Fruit fly (Drosophila melanogaster) whole organism, embryonic: ENCODE measurements around the gene Tao.

Source experiments
- C15 ChIP-seq: fragments of 200-800 bp; sonication (Bioruptor generic); IDR thresholded peaks from 3 replicates; pipeline ENCODE4 v1.3.6; 2022; ENCODE audit warnings: missing biosample characterization, missing genetic modification characterization
- CG10543 ChIP-seq: fragments of 200-800 bp; sonication (Bioruptor generic); optimal IDR thresholded peaks from 3 replicates; lab custom pipeline; 2017; ENCODE audit warnings: missing biosample characterization, mild to moderate bottlenecking, missing genetic modification characterization, moderate library complexity
- CG11085 ChIP-seq: fragments of 200-800 bp; sonication (Bioruptor generic); IDR thresholded peaks from 2 replicates; pipeline ENCODE4 v1.3.6; 2022; ENCODE audit warnings: missing biosample characterization, missing genetic modification characterization
- CG13424 ChIP-seq: fragments of 200-800 bp; sonication (Bioruptor generic); optimal IDR thresholded peaks from 2 replicates; lab custom pipeline; 2019; ENCODE audit warnings: missing biosample characterization, mild to moderate bottlenecking, missing genetic modification characterization, moderate library complexity
- CG14965 ChIP-seq: fragments of 200-800 bp; sonication (Bioruptor generic); optimal IDR thresholded peaks from 2 replicates; lab custom pipeline; 2016; ENCODE audit warnings: missing biosample characterization, missing genetic modification characterization, borderline replicate concordance
- CG17328 ChIP-seq: fragments of 200-800 bp; sonication (Bioruptor generic); IDR thresholded peaks from 2 replicates; pipeline ENCODE4 v1.3.6; 2022; ENCODE audit warnings: missing biosample characterization, missing genetic modification characterization
- CG17912 ChIP-seq: fragments of 200-800 bp; sonication (Bioruptor generic); optimal IDR thresholded peaks from 2 replicates; lab custom pipeline; 2018; ENCODE audit warnings: missing biosample characterization, mild to moderate bottlenecking, missing genetic modification characterization
- CG18599 ChIP-seq: fragments of 200-800 bp; sonication (Bioruptor generic); optimal IDR thresholded peaks from 3 replicates; lab custom pipeline; 2017; ENCODE audit warnings: missing biosample characterization, missing genetic modification characterization, mild to moderate bottlenecking, moderate library complexity, missing genetic modification reagents
- CG2712 ChIP-seq: fragments of 200-800 bp; optimal IDR thresholded peaks from 3 replicates; lab custom pipeline; 2019; ENCODE audit warnings: missing biosample characterization, mild to moderate bottlenecking, missing genetic modification characterization, moderate library complexity
- CG2889 ChIP-seq: fragments of 200-800 bp; sonication (Bioruptor generic); IDR thresholded peaks from 3 replicates; pipeline ENCODE4 v1.3.6; 2022; ENCODE audit warnings: missing biosample characterization, missing genetic modification characterization
- CG3726 ChIP-seq: fragments of 200-800 bp; sonication (Bioruptor generic); IDR thresholded peaks from 3 replicates; pipeline ENCODE4, ENCODE4 v1.3.6; 2022; ENCODE audit warnings: missing biosample characterization, missing genetic modification characterization
- CG3995 ChIP-seq: fragments of 200-800 bp; sonication (Bioruptor generic); optimal IDR thresholded peaks from 3 replicates; lab custom pipeline; 2016; ENCODE audit warnings: missing biosample characterization, missing genetic modification characterization
- CG6175 ChIP-seq: fragments of 200-800 bp; sonication (Bioruptor generic); IDR thresholded peaks from 3 replicates; pipeline ENCODE4 v1.3.6; 2022; ENCODE audit warnings: missing biosample characterization, missing genetic modification characterization
- CG7745 ChIP-seq: fragments of 200-800 bp; sonication (Bioruptor generic); optimal IDR thresholded peaks from 2 replicates; lab custom pipeline; 2018; ENCODE audit warnings: missing biosample characterization, mild to moderate bottlenecking, missing genetic modification characterization, moderate library complexity
- CG9437 ChIP-seq: fragments of 200-800 bp; sonication (Bioruptor generic); optimal IDR thresholded peaks from 2 replicates; lab custom pipeline; 2018; ENCODE audit warnings: missing biosample characterization, mild to moderate bottlenecking, missing genetic modification characterization
- CG9876 ChIP-seq: fragments of 200-800 bp; sonication (Bioruptor generic); optimal IDR thresholded peaks from 2 replicates; lab custom pipeline; 2016; ENCODE audit warnings: missing biosample characterization, missing genetic modification characterization
- Camta ChIP-seq: fragments of 200-800 bp; sonication (Bioruptor generic); optimal IDR thresholded peaks from 2 replicates; lab custom pipeline; 2016; ENCODE audit warnings: missing biosample characterization, missing genetic modification characterization
- Dip3 ChIP-seq: fragments of 200-800 bp; sonication (Bioruptor generic); optimal IDR thresholded peaks from 3 replicates; lab custom pipeline; 2016; ENCODE audit warnings: missing biosample characterization, missing genetic modification characterization
- Dp ChIP-seq: fragments of 200-800 bp; sonication (Bioruptor generic); optimal IDR thresholded peaks from 2 replicates; lab custom pipeline; 2018; ENCODE audit warnings: missing biosample characterization, mild to moderate bottlenecking, missing genetic modification characterization, moderate library complexity
- E2f1 ChIP-seq: fragments of 200-800 bp; sonication (Bioruptor generic); IDR thresholded peaks from 2 replicates; pipeline ENCODE4 v1.3.6; 2022; ENCODE audit warnings: missing biosample characterization, missing genetic modification characterization
- Elba2 ChIP-seq: fragments of 200-800 bp; sonication (Bioruptor generic); optimal IDR thresholded peaks from 3 replicates; lab custom pipeline; 2016; ENCODE audit warnings: missing biosample characterization, missing genetic modification characterization
- Fer2 ChIP-seq: fragments of 200-800 bp; sonication (Bioruptor generic); optimal IDR thresholded peaks from 2 replicates; lab custom pipeline; 2018; ENCODE audit warnings: missing biosample characterization, mild to moderate bottlenecking, missing genetic modification characterization, moderate library complexity
- Gsc ChIP-seq: fragments of 200-800 bp; sonication (Bioruptor generic); IDR thresholded peaks from 2 replicates; pipeline ENCODE4 v1.3.6; 2022; ENCODE audit warnings: missing biosample characterization, missing genetic modification characterization
- Hmr ChIP-seq: fragments of 200-800 bp; sonication (Bioruptor generic); optimal IDR thresholded peaks from 3 replicates; lab custom pipeline; 2017; ENCODE audit warnings: mild to moderate bottlenecking, missing biosample characterization, missing genetic modification reagents, missing genetic modification characterization
- Hr39 ChIP-seq: fragments of >200 bp; optimal IDR thresholded peaks from 2 replicates; lab custom pipeline; 2017
- Lhr ChIP-seq: fragments of 200-800 bp; sonication (Bioruptor generic); optimal IDR thresholded peaks from 3 replicates; lab custom pipeline; 2017; ENCODE audit warnings: mild to moderate bottlenecking, missing biosample characterization, missing genetic modification reagents, missing genetic modification characterization
- Mad ChIP-seq: fragments of 200-800 bp; sonication (Bioruptor generic); optimal IDR thresholded peaks from 2 replicates; lab custom pipeline; 2016; ENCODE audit warnings: missing biosample characterization, missing genetic modification characterization
- Meics ChIP-seq: fragments of 200-800 bp; sonication (Bioruptor generic); optimal IDR thresholded peaks from 2 replicates; lab custom pipeline; 2017; ENCODE audit warnings: missing biosample characterization, mild to moderate bottlenecking, missing genetic modification characterization
- Mrtf ChIP-seq: fragments of 200-800 bp; sonication (Bioruptor generic); IDR thresholded peaks from 3 replicates; pipeline ENCODE4 v1.3.6; 2022; ENCODE audit warnings: missing biosample characterization, missing genetic modification characterization
- Nf-YA ChIP-seq: fragments of 200-800 bp; sonication (Bioruptor generic); IDR thresholded peaks from 2 replicates; pipeline ENCODE4 v1.3.6; 2022; ENCODE audit warnings: missing biosample characterization, missing genetic modification characterization
- Spps ChIP-seq: fragments of 200-800 bp; sonication (Bioruptor generic); optimal IDR thresholded peaks from 2 replicates; lab custom pipeline; 2018; ENCODE audit warnings: missing biosample characterization, mild to moderate bottlenecking, missing genetic modification characterization
- abd-A ChIP-seq: fragments of 200-800 bp; sonication (Bioruptor generic); optimal IDR thresholded peaks from 3 replicates; lab custom pipeline; 2019; ENCODE audit warnings: missing biosample characterization, mild to moderate bottlenecking, missing genetic modification characterization, moderate library complexity
- az2 ChIP-seq: fragments of 200-800 bp; sonication (Bioruptor generic); optimal IDR thresholded peaks from 3 replicates; lab custom pipeline; 2016; ENCODE audit warnings: missing biosample characterization, missing genetic modification characterization
- bbx ChIP-seq: fragments of 200-800 bp; sonication (Bioruptor generic); IDR thresholded peaks from 2 replicates; pipeline ENCODE4 v1.3.6; 2022; ENCODE audit warnings: missing biosample characterization, missing genetic modification characterization; ENCODE audit not compliant: partially characterized antibody
- br ChIP-seq: fragments of >200 bp; optimal IDR thresholded peaks from 2 replicates; lab custom pipeline; 2017
- croc ChIP-seq: fragments of 200-800 bp; sonication (Bioruptor generic); conservative IDR thresholded peaks from 3 replicates; pipeline ENCODE4 v1.3.6; 2022; ENCODE audit warnings: missing biosample characterization, missing genetic modification characterization
- eve ChIP-seq, 2 experiments: fragments of >200 bp; optimal IDR thresholded peaks; 2 replicates each; lab custom pipeline; 2017; ENCODE audit warnings: missing biosample characterization in 2 of 2, missing genetic modification characterization in 2 of 2
- fd64A ChIP-seq: fragments of 200-800 bp; sonication (Bioruptor generic); optimal IDR thresholded peaks from 3 replicates; lab custom pipeline; 2018; ENCODE audit warnings: missing biosample characterization, mild to moderate bottlenecking, missing genetic modification characterization
- fru ChIP-seq: fragments of >200 bp; optimal IDR thresholded peaks from 2 replicates; lab custom pipeline; 2017
- gfzf ChIP-seq: fragments of 200-800 bp; sonication (Bioruptor generic); optimal IDR thresholded peaks from 2 replicates; lab custom pipeline; 2016; ENCODE audit warnings: missing biosample characterization, mild to moderate bottlenecking, missing genetic modification characterization, moderate library complexity
- grau ChIP-seq: fragments of 200-800 bp; optimal IDR thresholded peaks from 3 replicates; lab custom pipeline; 2019; ENCODE audit warnings: missing biosample characterization, mild to moderate bottlenecking, missing genetic modification characterization, moderate library complexity
- hkb ChIP-seq, 2 experiments: fragments of 200-800 bp in 1 of 2; fragments of >200 bp in 1 of 2; sonication (Bioruptor generic) in 1 of 2; IDR thresholded peaks in 1 of 2; optimal IDR thresholded peaks in 1 of 2; 2 replicates each; pipeline versions ENCODE4 v1.3.6 to Lab custom; 2017 to 2022; ENCODE audit warnings: missing biosample characterization in 1 of 2, missing genetic modification characterization in 1 of 2
- lilli ChIP-seq: fragments of 200-800 bp; sonication (Bioruptor generic); optimal IDR thresholded peaks from 3 replicates; lab custom pipeline; 2016; ENCODE audit warnings: missing biosample characterization, missing genetic modification characterization
- luna ChIP-seq: fragments of 200-800 bp; sonication (Bioruptor generic); optimal IDR thresholded peaks from 2 replicates; lab custom pipeline; 2016; ENCODE audit warnings: missing biosample characterization, missing genetic modification characterization
- maf-S ChIP-seq: fragments of 200-800 bp; sonication (Bioruptor generic); optimal IDR thresholded peaks from 2 replicates; lab custom pipeline; 2016; ENCODE audit warnings: missing biosample characterization, missing genetic modification characterization
- nau ChIP-seq: fragments of 200-800 bp; sonication (Bioruptor generic); optimal IDR thresholded peaks from 3 replicates; lab custom pipeline; 2017; ENCODE audit warnings: missing biosample characterization, mild to moderate bottlenecking, missing genetic modification characterization, missing genetic modification reagents
- odd ChIP-seq: fragments of 200-800 bp; sonication (Bioruptor generic); optimal IDR thresholded peaks from 2 replicates; lab custom pipeline; 2017; ENCODE audit warnings: missing biosample characterization, mild to moderate bottlenecking, missing genetic modification characterization
- repo ChIP-seq: fragments of 200-800 bp; sonication (Bioruptor generic); optimal IDR thresholded peaks from 2 replicates; lab custom pipeline; 2016; ENCODE audit warnings: missing biosample characterization, missing genetic modification characterization
- so ChIP-seq: fragments of 200-800 bp; sonication (Bioruptor generic); IDR thresholded peaks from 3 replicates; pipeline ENCODE4 v1.3.6; 2022; ENCODE audit warnings: missing biosample characterization, missing genetic modification characterization
- twi ChIP-seq: fragments of 200-800 bp; optimal IDR thresholded peaks from 2 replicates; lab custom pipeline; 2019; ENCODE audit warnings: missing biosample characterization, mild to moderate bottlenecking, missing genetic modification characterization, moderate library complexity
- usp ChIP-seq: fragments of >200 bp; optimal IDR thresholded peaks from 2 replicates; lab custom pipeline; 2017; ENCODE audit warnings: missing biosample characterization, missing genetic modification characterization
- yki ChIP-seq: fragments of >200 bp; optimal IDR thresholded peaks from 3 replicates; lab custom pipeline; 2018
- zen2 ChIP-seq: fragments of 200-800 bp; sonication (Bioruptor generic); IDR thresholded peaks from 3 replicates; pipeline ENCODE4 v1.3.6; 2022; ENCODE audit warnings: missing biosample characterization, missing genetic modification characterization; ENCODE audit not compliant: partially characterized antibody

The Tao gene

DNA sequence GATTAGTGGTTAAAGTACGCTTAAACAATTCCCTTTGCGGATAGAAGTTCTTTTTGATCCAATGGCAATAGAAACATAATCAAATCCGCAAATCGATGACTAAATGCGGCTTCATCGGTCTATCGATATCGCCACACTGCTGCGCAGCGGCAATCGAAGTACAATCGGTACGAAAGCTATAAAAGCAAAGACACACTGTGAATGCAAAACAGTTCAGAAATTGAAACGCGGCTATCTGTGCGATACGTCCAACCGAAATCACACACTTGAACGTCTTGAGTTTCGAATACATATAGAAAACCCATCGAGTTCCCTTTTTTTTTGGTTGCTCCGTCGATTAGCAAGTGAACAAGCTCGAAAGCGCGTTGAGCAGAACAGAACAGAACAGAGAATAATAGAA is 25.4 kb upstream of the Tao start, which contains the start of gene CG14207 (continued):
- no peak for TF ChIP-seq CG17912 (GFP tag; lab: Kevin White, UChicago)
- no peak for TF ChIP-seq odd (GFP tag; lab: Kevin White, UChicago)
- TF ChIP-seq grau (tag; lab: Kevin White, UChicago): peak; percentile 25
- TF ChIP-seq CG3726: no peak
- TF ChIP-seq C15: no peak
- TF ChIP-seq Elba2: no peak
- no peak for TF ChIP-seq Spps (tag; lab: Kevin White, UChicago)
- no peak for TF ChIP-seq maf-S (GFP tag; lab: Kevin White, UChicago)
- no peak for TF ChIP-seq hkb (optimal IDR thresholded peaks at IDR 0.05; lab: Kevin White, UChicago)
- no peak for TF ChIP-seq hkb (GFP tag; IDR thresholded peaks at IDR 0.05; lab: Robert Waterston, UW)
- TF ChIP-seq Fer2 (tag; lab: Kevin White, UChicago): no peak
- TF ChIP-seq so: peak; percentile 37; the same call in 1 of the 3 replicates
- TF ChIP-seq fru (lab: Kevin White, UChicago): no peak
- TF ChIP-seq eve (GFP tag; optimal IDR thresholded peaks at IDR 0.05; lab: Kevin White, UChicago): no peak
- TF ChIP-seq CG7745 (tag; lab: Kevin White, UChicago): no peak
- TF ChIP-seq CG2712 (tag; lab: Kevin White, UChicago): peak; percentile 24
- no peak for TF ChIP-seq CG9437
- TF ChIP-seq twi: no peak
- TF ChIP-seq gfzf: peak; percentile 3
- TF ChIP-seq Lhr (GFP tag; lab: Kevin White, UChicago): no peak
- no peak for TF ChIP-seq yki (lab: Kevin White, UChicago)
- no peak for TF ChIP-seq CG14965 (GFP tag; lab: Kevin White, UChicago)
- TF ChIP-seq CG17328 (GFP tag; lab: Robert Waterston, UW): no peak
- TF ChIP-seq CG18599: no peak
- TF ChIP-seq abd-A (tag; lab: Kevin White, UChicago): peak; percentile 39
- TF ChIP-seq usp (GFP tag; lab: Kevin White, UChicago): no peak
- no peak for TF ChIP-seq croc (GFP tag; lab: Robert Waterston, UW)
- TF ChIP-seq bbx: peak; percentile 80
- TF ChIP-seq luna: no peak
- TF ChIP-seq CG6175 (GFP tag; lab: Robert Waterston, UW): no peak
- no peak for TF ChIP-seq nau (GFP tag; lab: Kevin White, UChicago)
- TF ChIP-seq zen2: peak; percentile 67
- TF ChIP-seq br (lab: Kevin White, UChicago): no peak
- TF ChIP-seq Hr39 (lab: Kevin White, UChicago): no peak
- no peak for TF ChIP-seq Nf-YA (GFP tag; lab: Robert Waterston, UW)
- no peak for TF ChIP-seq Mad (GFP tag; lab: Kevin White, UChicago)
- no peak for TF ChIP-seq CG13424
- TF ChIP-seq CG3995: no peak
- no peak for TF ChIP-seq CG11085
- no peak for TF ChIP-seq E2f1 (GFP tag; lab: Robert Waterston, UW)
- TF ChIP-seq fd64A: no peak
- peak; percentile 78 for TF ChIP-seq Dp (GFP tag; lab: Kevin White, UChicago)
- no peak for TF ChIP-seq Camta (GFP tag; lab: Kevin White, UChicago)
- peak; percentile 8 for TF ChIP-seq Meics (GFP tag; lab: Kevin White, UChicago)
- peak; percentile 2 for TF ChIP-seq Dip3 (GFP tag; lab: Kevin White, UChicago)
- TF ChIP-seq lilli (GFP tag; lab: Kevin White, UChicago): no peak
- TF ChIP-seq Mrtf (GFP tag; lab: Robert Waterston, UW): no peak
- no peak for TF ChIP-seq CG2889 (GFP tag; lab: Robert Waterston, UW)
- peak; percentile 32 for TF ChIP-seq Hmr (GFP tag; lab: Kevin White, UChicago)
- TF ChIP-seq az2 (GFP tag; lab: Kevin White, UChicago): no peak
- TF ChIP-seq CG9876 (GFP tag; lab: Kevin White, UChicago): no peak
- TF ChIP-seq CG10543 (GFP tag; lab: Kevin White, UChicago): peak; percentile 40
- no peak for TF ChIP-seq Gsc (GFP tag; lab: Robert Waterston, UW)
- no peak for TF ChIP-seq repo (GFP tag; lab: Kevin White, UChicago)
